Fruit fly (Drosophila melanogaster) whole organism, wandering third instar larva: ENCODE data around the gene Gad1.

Experiments used
- CG32264 ChIP-seq: fragments of 200-800 bp; sonication (Bioruptor generic); optimal IDR thresholded peaks from 2 replicates; lab custom pipeline; 2016; ENCODE audit warnings: missing biosample characterization, missing genetic modification characterization
- CG9705 ChIP-seq: fragments of 200-800 bp; sonication (Bioruptor generic); optimal IDR thresholded peaks from 2 replicates; lab custom pipeline; 2018; ENCODE audit warnings: missing biosample characterization, mild to moderate bottlenecking, missing genetic modification characterization
- CrebA ChIP-seq: fragments of 200-800 bp; sonication (Bioruptor generic); optimal IDR thresholded peaks from 2 replicates; lab custom pipeline; 2016; ENCODE audit warnings: missing biosample characterization, mild to moderate bottlenecking, missing genetic modification characterization, borderline replicate concordance
- Dfd ChIP-seq: fragments of >200 bp; optimal IDR thresholded peaks from 2 replicates; lab custom pipeline; 2017; ENCODE audit warnings: missing biosample characterization, missing genetic modification characterization
- Dif ChIP-seq: fragments of 200-275, 200-300 bp; sonication (Bioruptor generic); optimal IDR thresholded peaks from 2 replicates; lab custom pipeline; 2018; ENCODE audit warnings: missing biosample characterization, missing genetic modification characterization; ENCODE audit not compliant: partially characterized antibody
- GATAd ChIP-seq: sonication (Bioruptor generic); optimal IDR thresholded peaks from 2 replicates; lab custom pipeline; 2016; ENCODE audit warnings: missing biosample characterization, missing genetic modification characterization
- HLH106 ChIP-seq: fragments of 200-800 bp; optimal IDR thresholded peaks from 3 replicates; lab custom pipeline; 2019; ENCODE audit warnings: missing biosample characterization, mild to moderate bottlenecking, missing genetic modification characterization, moderate library complexity
- Hr83 ChIP-seq: fragments of 200-300 bp; sonication (Bioruptor generic); optimal IDR thresholded peaks from 2 replicates; lab custom pipeline; 2016; ENCODE audit warnings: missing biosample characterization, mild to moderate bottlenecking, missing genetic modification characterization, moderate library complexity; ENCODE audit not compliant: poor library complexity, severe bottlenecking
- Jra ChIP-seq: sonication (Bioruptor generic); optimal IDR thresholded peaks from 2 replicates; lab custom pipeline; 2016; ENCODE audit warnings: missing biosample characterization, missing genetic modification characterization
- OdsH ChIP-seq: fragments of 200-800 bp; sonication (Bioruptor generic); optimal IDR thresholded peaks from 2 replicates; lab custom pipeline; 2016; ENCODE audit warnings: missing biosample characterization, mild to moderate bottlenecking, missing genetic modification characterization
- Rel ChIP-seq, 2 experiments: fragments of 200-800 bp; sonication (Bioruptor generic) in 1 of 2; optimal IDR thresholded peaks; 2 replicates in 1 of 2; 3 replicates in 1 of 2; lab custom pipeline; 2016 to 2019; ENCODE audit warnings: mild to moderate bottlenecking in 2 of 2, missing biosample characterization in 2 of 2, missing genetic modification characterization in 2 of 2, moderate library complexity in 1 of 2
- Vsx2 ChIP-seq: fragments of 200-300, 225-300 bp; sonication (Bioruptor generic); optimal IDR thresholded peaks from 2 replicates; lab custom pipeline; 2018; ENCODE audit warnings: missing biosample characterization, missing genetic modification characterization; ENCODE audit not compliant: partially characterized antibody
- brk ChIP-seq: fragments of 200-800 bp; sonication (Bioruptor generic); optimal IDR thresholded peaks from 2 replicates; lab custom pipeline; 2016; ENCODE audit warnings: missing biosample characterization, mild to moderate bottlenecking, missing genetic modification characterization
- dl ChIP-seq, 2 experiments: fragments of 175-275, 200-275 bp in 1 of 2; fragments of 200-275 bp in 1 of 2; sonication (Bioruptor generic); optimal IDR thresholded peaks; lab custom pipeline; 2018; ENCODE audit warnings: mild to moderate bottlenecking in 2 of 2, missing biosample characterization in 2 of 2, missing genetic modification characterization in 2 of 2, moderate library complexity in 2 of 2; ENCODE audit not compliant: partially characterized antibody in 2 of 2, insufficient read depth in 1 of 2
- ey ChIP-seq: fragments of 200-800 bp; sonication (Bioruptor generic); optimal IDR thresholded peaks from 2 replicates; lab custom pipeline; 2016; ENCODE audit warnings: missing biosample characterization, missing genetic modification characterization
- foxo ChIP-seq, 2 experiments: fragments of 200-800 bp; sonication (Bioruptor generic); optimal IDR thresholded peaks; 2 replicates in 1 of 2; 3 replicates in 1 of 2; lab custom pipeline; 2016 to 2017; ENCODE audit warnings: missing biosample characterization in 2 of 2, missing genetic modification characterization in 2 of 2
- fru ChIP-seq: fragments of 200-800 bp; sonication (Bioruptor generic); optimal IDR thresholded peaks from 3 replicates; lab custom pipeline; 2016; ENCODE audit warnings: missing biosample characterization, mild to moderate bottlenecking, missing genetic modification characterization
- h ChIP-seq: fragments of 200-800 bp; sonication (Bioruptor generic); optimal IDR thresholded peaks from 3 replicates; lab custom pipeline; 2016; ENCODE audit warnings: missing biosample characterization, mild to moderate bottlenecking, missing genetic modification characterization
- pan ChIP-seq: fragments of >200 bp; optimal IDR thresholded peaks from 2 replicates; lab custom pipeline; 2017
- psq ChIP-seq: fragments of 200-800 bp; sonication (Bioruptor generic); optimal IDR thresholded peaks from 3 replicates; lab custom pipeline; 2017; ENCODE audit warnings: missing biosample characterization, mild to moderate bottlenecking, missing genetic modification characterization, moderate library complexity
- rgr ChIP-seq: fragments of 200-800 bp; sonication (Bioruptor generic); optimal IDR thresholded peaks from 3 replicates; lab custom pipeline; 2016; ENCODE audit warnings: missing biosample characterization, mild to moderate bottlenecking, missing genetic modification characterization
- sv ChIP-seq: fragments of 200-800 bp; sonication (Bioruptor generic); optimal IDR thresholded peaks from 3 replicates; lab custom pipeline; 2016; ENCODE audit warnings: missing biosample characterization, missing genetic modification characterization
- tai ChIP-seq: sonication (Bioruptor generic); optimal IDR thresholded peaks from 2 replicates; lab custom pipeline; 2016; ENCODE audit warnings: missing biosample characterization, missing genetic modification characterization
- woc ChIP-seq: sonication (Bioruptor generic); optimal IDR thresholded peaks from 2 replicates; lab custom pipeline; 2016; ENCODE audit warnings: missing biosample characterization, mild to moderate bottlenecking, missing genetic modification characterization

Gad1 gene

dm6 chr3L:4120358-4121349, 32.1 kb upstream of the Gad1 start:
- peak; percentile 65 for TF ChIP-seq woc
- TF ChIP-seq foxo (GFP tag; optimal IDR thresholded peaks at IDR 0.05; lab: Kevin White, UChicago), result peak in 1 of 2 experiments; percentile 26
- TF ChIP-seq HLH106 (tag; lab: Kevin White, UChicago), result no peak
- TF ChIP-seq h (GFP tag; lab: Kevin White, UChicago), result peak; percentile 10
- no peak for TF ChIP-seq Dif (GFP tag; lab: Kevin White, UChicago)
- TF ChIP-seq Hr83, result peak; percentile 85
- TF ChIP-seq psq, result peak; percentile 57
- TF ChIP-seq Rel (GFP tag; optimal IDR thresholded peaks at IDR 0.05; lab: Kevin White, UChicago), result no peak
- peak; percentile 58 for TF ChIP-seq Rel (tag; optimal IDR thresholded peaks at IDR 0.05; lab: Kevin White, UChicago)
- TF ChIP-seq Jra, result peak; percentile 57
- no peak for TF ChIP-seq fru (GFP tag; lab: Kevin White, UChicago)
- no peak for TF ChIP-seq Vsx2 (GFP tag; lab: Kevin White, UChicago)
- peak; percentile 1 for TF ChIP-seq ey (GFP tag; lab: Kevin White, UChicago)
- TF ChIP-seq GATAd (GFP tag; lab: Kevin White, UChicago), result no peak

- TF ChIP-seq h (GFP tag; lab: Kevin White, UChicago), result peak; percentile 32
- TF ChIP-seq sv (GFP tag; lab: Kevin White, UChicago), result no peak
Observed at dm6 chr3L:4119636-4120357, 31.3 kb upstream of the Gad1 start.

DNA sequence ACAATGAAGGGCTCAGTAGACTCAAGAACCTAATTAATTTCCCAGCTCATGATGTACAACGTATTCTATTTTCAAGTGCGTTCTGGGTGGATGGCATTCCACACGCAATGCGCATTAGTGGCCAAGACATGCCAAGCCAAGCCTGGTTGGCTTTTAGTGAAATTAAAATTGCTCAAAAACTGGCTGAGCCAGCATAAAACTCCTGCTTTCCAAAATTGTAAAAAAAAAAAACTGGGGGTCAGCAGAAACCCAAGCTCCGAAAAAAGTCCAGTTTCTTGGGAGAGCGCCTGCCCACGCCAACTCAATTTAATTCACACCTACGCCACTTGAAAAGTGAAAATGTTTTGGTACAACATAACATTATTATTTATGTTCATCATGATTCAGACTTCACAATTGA, 29.8 kb upstream of the Gad1 start:
- TF ChIP-seq CrebA, result no peak
- TF ChIP-seq Jra, result no peak
- TF ChIP-seq CG9705, result no peak
- no peak for TF ChIP-seq dl (GFP tag; optimal IDR thresholded peaks at IDR 0.05; lab: Kevin White, UChicago; ENCODE audit: insufficient read depth in 1 of 2, partially characterized antibody in 2 of 2)
- TF ChIP-seq pan (lab: Kevin White, UChicago), result no peak
- no peak for TF ChIP-seq h (GFP tag; lab: Kevin White, UChicago)
- no peak for TF ChIP-seq Dif (GFP tag; lab: Kevin White, UChicago)
- no peak for TF ChIP-seq tai
- TF ChIP-seq HLH106 (tag; lab: Kevin White, UChicago), result no peak
- TF ChIP-seq, all 38 proteins: peak for 0

- TF ChIP-seq OdsH (GFP tag; lab: Kevin White, UChicago) (no peak), brk (GFP tag; lab: Kevin White, UChicago) (no peak), Hr83 (no peak)
Observed at dm6 chr3L:4117493-4117892, 28.9 kb upstream of the Gad1 start.

DNA sequence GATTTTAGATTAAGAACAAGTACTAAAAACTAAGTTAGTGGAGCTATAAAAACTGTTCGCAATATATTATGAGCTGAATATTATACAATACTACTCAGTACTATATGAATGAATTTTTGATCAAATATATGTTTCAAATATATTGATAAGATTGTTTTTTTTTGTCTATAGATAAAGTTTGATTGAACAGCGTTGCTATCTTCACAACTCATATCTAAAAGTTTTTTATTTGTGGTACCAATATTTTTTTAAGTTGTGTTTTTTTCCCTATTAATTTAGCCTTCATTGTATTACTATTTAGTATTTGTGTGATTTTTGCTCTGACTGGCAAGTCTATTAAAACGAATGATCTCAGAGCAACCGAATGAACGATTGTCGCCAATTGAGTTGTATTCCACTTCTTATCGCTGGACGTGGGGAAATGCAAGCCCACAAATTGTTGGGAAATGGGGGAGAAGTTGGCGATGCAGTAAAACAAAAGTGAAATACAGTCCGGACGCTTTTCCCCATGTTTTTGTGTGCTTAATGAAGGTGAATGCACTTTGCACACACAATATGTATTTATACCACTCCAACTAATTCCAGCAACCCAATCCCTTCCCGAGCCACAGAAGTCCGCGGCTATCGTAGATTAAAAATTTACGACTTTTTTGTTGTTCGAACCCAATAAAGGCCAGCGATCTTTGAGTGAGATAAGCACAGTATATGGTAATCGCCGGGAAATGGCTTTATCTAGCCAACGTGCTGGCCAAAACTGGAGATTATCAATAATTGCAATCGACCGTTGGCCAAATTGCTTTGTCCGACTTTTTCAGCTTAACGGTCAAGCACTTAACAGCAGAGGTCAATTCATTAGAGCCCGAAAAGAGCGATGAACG, 28.2 kb upstream of the Gad1 start:
- peak; percentile 9 for TF ChIP-seq woc
- peak; percentile 12 for TF ChIP-seq ey (GFP tag; lab: Kevin White, UChicago)
- peak; percentile 13 for TF ChIP-seq brk (GFP tag; lab: Kevin White, UChicago)
- TF ChIP-seq CG32264 (GFP tag; lab: Kevin White, UChicago), result no peak
- peak; percentile 51 for TF ChIP-seq OdsH (GFP tag; lab: Kevin White, UChicago)
- no peak for TF ChIP-seq Vsx2 (GFP tag; lab: Kevin White, UChicago)
- no peak for TF ChIP-seq Rel (GFP tag; optimal IDR thresholded peaks at IDR 0.05; lab: Kevin White, UChicago)
- TF ChIP-seq Rel (tag; optimal IDR thresholded peaks at IDR 0.05; lab: Kevin White, UChicago), result peak; percentile 85
- TF ChIP-seq Dfd (GFP tag; lab: Kevin White, UChicago), result no peak
- TF ChIP-seq GATAd (GFP tag; lab: Kevin White, UChicago), result no peak
- TF ChIP-seq CG9705, result no peak
- no peak for TF ChIP-seq dl (GFP tag; optimal IDR thresholded peaks at IDR 0.05; lab: Kevin White, UChicago; ENCODE audit: insufficient read depth in 1 of 2, partially characterized antibody in 2 of 2)
- no peak for TF ChIP-seq CrebA
- peak; percentile 14 for TF ChIP-seq rgr
- peak in 1 of 2 experiments; percentile 14 for TF ChIP-seq foxo (GFP tag; optimal IDR thresholded peaks at IDR 0.05; lab: Kevin White, UChicago)
